Worm (Caenorhabditis elegans): ENCODE measurements around the gene myo-6.

- TF ChIP-seq zag-1 (tag; optimal IDR thresholded peaks at IDR 0.05) (no peak), tbx-2 (tag; optimal IDR thresholded peaks at IDR 0.05) (peak; percentile 96), nhr-85 (tag) (peak; percentile 96), rnt-1 (tag; optimal IDR thresholded peaks at IDR 0.05) (peak; percentile 96), skn-1 (tag; optimal IDR thresholded peaks at IDR 0.05) (peak; percentile 94), nhr-90 (tag; optimal IDR thresholded peaks at IDR 0.05; ENCODE audit: poor library complexity) (peak; percentile 96), elt-3 (tag; optimal IDR thresholded peaks at IDR 0.05) (peak in 5 of 6 experiments; percentile 39 to 86 (median 60)), lin-35 (GFP tag; optimal IDR thresholded peaks at IDR 0.05) (peak; percentile 98)
Observed at ce11 chrIII:13462965-13463783, 53.6 kb downstream of the myo-6 start, which contains the start of gene ant-1.1.
